Fruit fly (Drosophila melanogaster): ENCODE results near the gene CG31810.

Gene CG31810

DNA sequence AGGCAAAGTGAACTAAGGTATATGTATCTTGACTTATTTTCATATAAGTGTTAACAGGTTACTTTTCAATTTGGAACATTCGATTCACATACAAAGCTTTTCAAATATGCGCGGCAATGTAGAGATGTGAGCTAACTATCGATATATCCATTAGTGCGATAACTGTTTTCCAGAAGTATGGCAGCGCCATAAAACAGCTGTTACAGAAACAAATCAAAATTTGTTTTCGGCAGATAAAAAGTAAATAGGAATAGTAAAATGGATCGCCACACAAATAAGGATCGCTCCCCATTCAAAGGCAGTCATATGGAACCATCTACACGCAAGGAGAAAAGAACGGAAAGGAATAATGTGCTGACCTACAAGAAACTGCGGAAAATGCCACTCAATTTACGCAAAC, 27.1 kb upstream of the CG31810 start, which contains the start of the genes CG32832, CG31743 and CG34313:
CG32832 (minus strand) TSS at position 3 of the 400 bp plus-strand sequence.
CG31743 (plus strand) TSS at position 230 of the 400 bp plus-strand sequence.
CG34313 (plus strand) TSS at position 230 of the 400 bp plus-strand sequence.
- TF ChIP-seq kay (GFP tag; ENCODE audit: borderline replicate concordance) (no peak), cic (GFP tag; optimal IDR thresholded peaks at IDR 0.05) (no peak), CG11617 (GFP tag; optimal IDR thresholded peaks at IDR 0.05) (no peak), bab1 (GFP tag; optimal IDR thresholded peaks at IDR 0.05) (no peak), CG7045 (GFP tag; optimal IDR thresholded peaks at IDR 0.05) (no peak), Hr96 (GFP tag; optimal IDR thresholded peaks at IDR 0.05) (no peak), pad (GFP tag; optimal IDR thresholded peaks at IDR 0.05) (no peak), Clk (GFP tag; optimal IDR thresholded peaks at IDR 0.05) (no peak), CG14711 (tag; optimal IDR thresholded peaks at IDR 0.05) (no peak), CG5204 (GFP tag; optimal IDR thresholded peaks at IDR 0.05) (no peak), tj (GFP tag; optimal IDR thresholded peaks at IDR 0.05) (no peak), CG12768 (GFP tag; optimal IDR thresholded peaks at IDR 0.05) (no peak), toe (GFP tag; optimal IDR thresholded peaks at IDR 0.05) (no peak), CG1620 (GFP tag; optimal IDR thresholded peaks at IDR 0.05) (no peak), CG7101 (tag; optimal IDR thresholded peaks at IDR 0.05) (no peak), ovo (GFP tag; optimal IDR thresholded peaks at IDR 0.05) (no peak)

DNA sequence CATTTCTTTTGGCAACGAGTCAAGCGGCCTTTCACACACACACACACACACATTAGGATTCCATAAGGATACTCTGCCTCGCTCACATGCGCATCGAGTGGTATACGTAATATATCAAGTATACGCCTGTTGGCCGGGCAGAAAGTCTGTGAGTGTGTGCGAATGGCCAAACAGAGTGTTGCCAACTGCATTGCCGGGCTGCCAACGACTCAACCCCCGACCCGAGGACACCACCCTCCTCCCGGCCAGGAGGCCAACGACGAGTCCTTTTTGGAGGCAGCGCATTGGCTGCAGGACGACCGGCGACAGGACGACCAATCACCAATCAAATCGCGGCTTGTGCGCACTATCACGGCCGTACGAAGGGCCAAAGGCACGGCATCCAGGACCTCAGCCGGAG, 25.5 kb upstream of the CG31810 start:
- TF ChIP-seq CG5204 (GFP tag; optimal IDR thresholded peaks at IDR 0.05): no peak
- TF ChIP-seq CG33017 (tag; optimal IDR thresholded peaks at IDR 0.05): no peak
- no peak for TF ChIP-seq Crg-1 (GFP tag; optimal IDR thresholded peaks at IDR 0.05)
- TF ChIP-seq cnc (optimal IDR thresholded peaks at IDR 0.05): no peak
- no peak for TF ChIP-seq cic (GFP tag; optimal IDR thresholded peaks at IDR 0.05)
- TF ChIP-seq CG12768 (GFP tag; optimal IDR thresholded peaks at IDR 0.05): no peak
- TF ChIP-seq ovo (GFP tag; optimal IDR thresholded peaks at IDR 0.05): no peak
- no peak for TF ChIP-seq CG14711 (tag; optimal IDR thresholded peaks at IDR 0.05)
- no peak for TF ChIP-seq toe (GFP tag; optimal IDR thresholded peaks at IDR 0.05)
- no peak for TF ChIP-seq tj (GFP tag; optimal IDR thresholded peaks at IDR 0.05)
- no peak for TF ChIP-seq bab1 (GFP tag; optimal IDR thresholded peaks at IDR 0.05)
- no peak for TF ChIP-seq kay (GFP tag; ENCODE audit: borderline replicate concordance)
- no peak for TF ChIP-seq pad (GFP tag; optimal IDR thresholded peaks at IDR 0.05)
- no peak for TF ChIP-seq CG1620 (GFP tag; optimal IDR thresholded peaks at IDR 0.05)
- TF ChIP-seq CG7045 (GFP tag; optimal IDR thresholded peaks at IDR 0.05): no peak
- no peak for TF ChIP-seq Hr96 (GFP tag; optimal IDR thresholded peaks at IDR 0.05)
- TF ChIP-seq Mnt (GFP tag; optimal IDR thresholded peaks at IDR 0.05): no peak
- TF ChIP-seq Clk (GFP tag; optimal IDR thresholded peaks at IDR 0.05): no peak
- TF ChIP-seq CG7101 (tag; optimal IDR thresholded peaks at IDR 0.05): no peak
- TF ChIP-seq CG11617 (GFP tag; optimal IDR thresholded peaks at IDR 0.05): no peak

DNA sequence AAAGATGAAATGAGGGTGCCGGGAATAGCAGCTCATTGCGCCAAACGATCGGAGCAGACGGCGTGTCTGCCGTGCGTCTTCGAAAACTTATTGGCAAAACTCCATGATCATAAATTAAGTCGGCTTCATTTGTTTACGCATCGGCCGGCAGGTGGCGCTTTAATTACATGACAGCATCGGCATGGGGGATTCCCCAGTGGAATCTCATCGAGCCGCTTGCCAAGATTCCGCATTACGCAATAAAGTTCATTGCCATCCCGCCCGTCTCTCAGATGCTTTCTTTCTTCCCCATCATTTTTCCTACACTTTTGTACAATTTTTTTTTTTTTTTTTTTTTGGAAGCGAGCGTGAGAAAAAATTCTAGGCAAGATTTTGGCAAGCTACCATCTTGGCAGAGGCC, 24.4 kb upstream of the CG31810 start:
- TF ChIP-seq CG12768 (GFP tag; optimal IDR thresholded peaks at IDR 0.05) (no peak), Hr96 (GFP tag; optimal IDR thresholded peaks at IDR 0.05) (no peak), cic (GFP tag; optimal IDR thresholded peaks at IDR 0.05) (no peak), CG33017 (tag; optimal IDR thresholded peaks at IDR 0.05) (no peak), cnc (optimal IDR thresholded peaks at IDR 0.05) (no peak), CG7045 (GFP tag; optimal IDR thresholded peaks at IDR 0.05) (no peak), CG1620 (GFP tag; optimal IDR thresholded peaks at IDR 0.05) (no peak)

DNA sequence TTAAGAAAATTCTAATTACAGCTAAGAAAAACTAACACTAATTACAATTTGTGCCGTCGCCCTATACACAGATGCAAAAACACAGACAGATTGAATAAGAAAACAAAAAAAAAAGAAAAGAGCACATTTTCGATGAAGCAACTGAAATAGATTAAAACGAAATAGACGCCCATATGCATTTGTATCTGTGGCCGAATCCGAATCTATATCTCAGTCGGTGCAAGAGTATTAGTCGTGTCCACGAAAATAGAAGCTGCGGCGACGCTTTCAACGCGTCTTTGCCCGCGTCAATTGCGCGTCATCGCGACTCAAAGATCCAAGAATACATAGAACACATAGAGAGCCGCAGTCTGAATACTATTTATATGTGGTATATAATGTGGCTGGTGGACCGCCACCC, 22.8 kb upstream of the CG31810 start:
- no peak for TF ChIP-seq CG14711 (tag; optimal IDR thresholded peaks at IDR 0.05)
- TF ChIP-seq Mnt (GFP tag; optimal IDR thresholded peaks at IDR 0.05): no peak
- peak; percentile 54 for TF ChIP-seq kay (GFP tag; ENCODE audit: borderline replicate concordance)

DNA sequence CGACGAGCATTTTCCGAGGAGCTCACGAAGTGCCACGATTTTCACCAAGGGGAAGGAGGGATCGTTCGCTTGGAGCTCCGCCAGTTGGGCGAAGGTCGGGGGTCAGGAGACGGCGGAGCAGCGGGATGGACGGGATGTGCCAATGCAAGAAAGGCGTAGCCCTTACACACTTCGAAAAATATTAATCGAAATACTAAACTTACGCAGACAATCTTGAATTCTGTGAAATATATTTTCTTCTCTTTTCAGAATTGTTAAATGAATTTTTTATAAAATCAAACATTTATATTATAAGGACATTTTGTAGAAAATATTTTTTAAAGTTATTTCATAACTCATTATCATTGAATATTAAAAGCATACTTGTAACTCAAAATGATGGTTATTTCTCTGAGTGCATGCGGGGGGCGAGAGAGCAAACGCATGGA, 16.7 kb upstream of the CG31810 start:
- TF ChIP-seq Crg-1 (GFP tag; optimal IDR thresholded peaks at IDR 0.05) (no peak), toe (GFP tag; optimal IDR thresholded peaks at IDR 0.05) (no peak), cnc (optimal IDR thresholded peaks at IDR 0.05) (no peak)

DNA sequence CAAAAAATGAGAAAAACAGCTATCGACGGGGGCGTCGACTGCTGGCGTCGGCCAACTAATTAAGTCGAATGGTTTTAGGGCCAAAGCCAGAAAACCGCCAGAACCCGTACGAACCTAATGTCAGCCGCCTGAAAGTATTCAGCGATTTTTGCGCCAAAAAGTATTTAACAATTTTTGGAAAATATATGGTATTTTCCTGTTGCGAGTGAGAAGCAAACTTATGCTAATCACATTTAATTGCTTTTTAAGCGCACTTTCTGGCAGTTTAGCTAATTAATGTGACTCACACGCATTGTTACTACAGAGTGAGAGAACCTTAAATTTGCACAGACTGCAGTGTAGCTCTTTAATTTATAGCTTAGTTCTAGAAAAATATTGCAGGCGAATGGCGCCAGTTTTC, 10.4 kb upstream of the CG31810 start:
- TF ChIP-seq CG7101 (tag; optimal IDR thresholded peaks at IDR 0.05): no peak
- no peak for TF ChIP-seq CG5204 (GFP tag; optimal IDR thresholded peaks at IDR 0.05)
- no peak for TF ChIP-seq cic (GFP tag; optimal IDR thresholded peaks at IDR 0.05)
- no peak for TF ChIP-seq ovo (GFP tag; optimal IDR thresholded peaks at IDR 0.05)
- TF ChIP-seq cnc (optimal IDR thresholded peaks at IDR 0.05): no peak

DNA sequence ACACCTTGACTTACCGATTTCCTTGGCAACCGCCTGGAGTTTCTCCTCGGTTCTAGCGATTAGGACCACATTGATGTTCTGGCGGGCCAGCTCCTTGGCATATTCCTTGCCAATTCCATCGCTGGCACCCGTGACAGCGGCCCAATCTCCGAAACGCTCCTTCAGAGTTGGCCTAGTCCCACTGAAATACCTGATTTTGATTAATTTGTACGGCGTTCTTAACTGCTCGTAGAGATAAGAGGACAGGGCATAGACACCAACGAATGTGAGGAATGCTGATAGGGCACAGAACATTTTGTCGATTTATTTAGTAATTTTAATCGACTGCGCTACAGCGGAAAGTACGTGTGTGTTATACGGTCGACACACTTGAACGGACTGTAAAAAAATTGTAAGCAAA, 9.0 kb upstream of the CG31810 start, which contains the start of gene CG6012:
CG6012 (minus strand) TSS at position 364 of the 400 bp plus-strand sequence.
- TF ChIP-seq CG1620 (GFP tag; optimal IDR thresholded peaks at IDR 0.05) (no peak), CG14711 (tag; optimal IDR thresholded peaks at IDR 0.05) (no peak), CG5204 (GFP tag; optimal IDR thresholded peaks at IDR 0.05) (no peak), cic (GFP tag; optimal IDR thresholded peaks at IDR 0.05) (peak; percentile 11)

DNA sequence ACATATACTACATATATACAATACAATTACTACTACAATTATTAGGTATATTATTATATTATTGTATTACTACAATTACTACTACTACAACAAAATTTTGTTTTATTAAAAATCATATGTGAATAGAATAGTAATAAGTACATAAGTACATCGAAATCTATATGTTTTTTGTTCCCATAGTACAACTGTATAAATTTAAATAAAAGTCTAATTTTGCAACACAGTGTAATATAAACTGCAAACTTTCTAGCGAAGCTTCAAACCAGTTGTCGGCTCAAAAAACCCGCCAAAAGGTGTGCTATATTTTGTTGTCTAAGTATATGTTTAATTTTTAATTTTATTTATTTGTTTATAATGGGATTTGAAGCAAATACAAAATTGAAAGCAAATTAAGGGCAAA, 7.4 kb upstream of the CG31810 start:
- TF ChIP-seq CG7101 (tag; optimal IDR thresholded peaks at IDR 0.05) (no peak), CG5204 (GFP tag; optimal IDR thresholded peaks at IDR 0.05) (no peak), Mnt (GFP tag; optimal IDR thresholded peaks at IDR 0.05) (no peak), CG7045 (GFP tag; optimal IDR thresholded peaks at IDR 0.05) (no peak), cic (GFP tag; optimal IDR thresholded peaks at IDR 0.05) (no peak), pad (GFP tag; optimal IDR thresholded peaks at IDR 0.05) (no peak), kay (GFP tag; ENCODE audit: borderline replicate concordance) (no peak), bab1 (GFP tag; optimal IDR thresholded peaks at IDR 0.05) (no peak), CG14711 (tag; optimal IDR thresholded peaks at IDR 0.05) (no peak), Clk (GFP tag; optimal IDR thresholded peaks at IDR 0.05) (no peak), CG1620 (GFP tag; optimal IDR thresholded peaks at IDR 0.05) (no peak), Crg-1 (GFP tag; optimal IDR thresholded peaks at IDR 0.05) (no peak), toe (GFP tag; optimal IDR thresholded peaks at IDR 0.05) (no peak), CG12768 (GFP tag; optimal IDR thresholded peaks at IDR 0.05) (no peak), cnc (optimal IDR thresholded peaks at IDR 0.05) (no peak), Hr96 (GFP tag; optimal IDR thresholded peaks at IDR 0.05) (no peak), tj (GFP tag; optimal IDR thresholded peaks at IDR 0.05) (no peak), CG11617 (GFP tag; optimal IDR thresholded peaks at IDR 0.05) (no peak), ovo (GFP tag; optimal IDR thresholded peaks at IDR 0.05) (no peak)

All from whole organism, adult.